Worm (Caenorhabditis elegans): ENCODE results near the gene set-1.

set-1 gene

DNA sequence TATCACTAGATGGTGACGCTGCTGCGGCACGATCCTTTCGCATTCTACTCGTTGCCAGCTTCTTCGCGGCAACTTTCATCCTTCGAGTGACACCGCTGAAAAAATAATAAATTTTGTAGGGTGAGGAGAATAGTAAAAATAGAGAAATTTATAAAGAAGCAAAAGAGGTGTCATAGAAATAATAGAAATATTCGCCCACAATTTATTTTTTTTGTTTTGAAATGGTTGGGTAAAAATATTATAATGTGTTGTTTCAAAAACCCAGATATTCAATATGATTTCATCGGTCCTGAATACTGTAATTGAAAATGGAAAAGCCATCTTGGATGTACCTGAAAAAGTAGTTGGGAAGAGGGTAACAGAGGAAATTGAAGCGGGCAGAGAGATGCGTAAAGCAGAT lies at the start of gene set-1:
TSS of gene set-1 (minus strand) at position 101 of the 400 bp plus-strand sequence.
- TF ChIP-seq unc-62 (GFP tag; optimal IDR thresholded peaks at IDR 0.05) = no peak

ce11 chrIII:6500032-6500564 lies 47.9 kb upstream of the set-1 start, which contains the start of gene F23F12.3:
TSS of gene F23F12.3 (plus strand) at chrIII:6500514.
- TF ChIP-seq unc-62 (GFP tag; optimal IDR thresholded peaks at IDR 0.05) = no peak

DNA sequence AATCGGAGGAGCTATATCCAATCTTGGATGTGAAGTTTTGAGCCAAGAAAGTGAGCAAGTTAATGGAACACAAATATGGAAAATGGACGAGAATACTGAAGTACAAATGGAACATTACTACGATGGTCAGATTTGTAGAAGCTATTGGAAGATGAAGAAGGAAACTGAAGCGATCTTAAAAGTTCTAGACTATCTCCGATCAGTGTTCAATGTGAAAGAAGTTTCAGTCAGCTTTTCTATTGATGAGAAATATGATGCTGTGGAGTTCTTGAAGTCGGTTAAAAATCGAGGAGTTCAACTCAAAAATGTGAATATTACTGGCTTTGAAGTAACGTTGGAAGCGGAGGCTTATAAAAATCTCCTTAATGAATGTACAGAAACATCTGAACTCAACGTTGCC lies 46.9 kb upstream of the set-1 start:
- no peak for TF ChIP-seq unc-62 (GFP tag; optimal IDR thresholded peaks at IDR 0.05)

DNA sequence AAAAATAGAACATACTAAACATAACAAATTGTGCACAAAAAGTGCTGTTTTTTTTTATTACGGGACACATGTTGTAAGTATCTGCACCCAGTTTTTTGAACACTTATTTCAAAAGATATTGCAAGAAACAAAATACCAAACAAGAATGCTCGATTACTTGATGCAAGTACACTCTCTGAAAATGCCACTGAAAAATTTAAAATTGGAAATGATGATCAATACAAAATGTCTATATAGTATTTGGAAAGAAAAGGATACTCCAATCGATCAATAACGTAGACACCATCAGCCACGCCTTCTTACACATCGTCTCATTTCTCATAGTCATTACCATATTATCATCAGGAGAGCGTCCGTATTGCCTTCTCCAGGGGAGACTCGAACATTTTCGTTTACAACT lies 46.0 kb upstream of the set-1 start, which contains the start of gene sdz-15:
TSS of gene sdz-15 (plus strand) at position 301 of the 400 bp plus-strand sequence.
- TF ChIP-seq unc-62 (GFP tag; optimal IDR thresholded peaks at IDR 0.05) = no peak

DNA sequence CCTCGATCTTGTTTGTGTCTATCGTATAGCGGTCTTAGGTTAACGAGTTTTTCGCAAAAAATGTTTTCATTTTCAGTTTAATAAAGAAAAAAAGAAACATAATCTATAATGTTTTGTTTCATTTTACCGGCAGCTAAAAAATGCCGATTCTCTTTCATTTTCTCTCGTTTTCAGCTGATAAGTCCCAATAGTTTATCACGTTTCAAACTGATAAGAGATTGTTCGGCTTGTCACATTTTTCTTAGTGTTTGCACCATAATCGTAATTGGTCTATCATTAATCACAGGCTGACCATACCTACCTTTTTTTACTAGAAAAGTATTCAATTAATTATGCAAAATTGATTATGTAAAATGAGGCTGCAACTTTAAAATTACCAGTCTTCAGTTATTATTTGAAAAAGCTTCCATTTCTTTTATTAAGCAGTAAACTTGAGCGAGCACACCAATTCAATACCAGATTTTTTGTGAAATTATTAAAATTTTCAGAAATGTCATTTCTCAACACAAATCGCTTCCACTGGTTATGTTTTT lies 43.1 kb upstream of the set-1 start, which contains the start of gene F23F12.13:
TSS of gene F23F12.13 (plus strand) at position 483 of the 533 bp plus-strand sequence.
- no peak for TF ChIP-seq unc-62 (GFP tag; optimal IDR thresholded peaks at IDR 0.05)

ce11 chrIII:6492807-6493206 lies 40.6 kb upstream of the set-1 start, which contains the start of gene srb-11:
TSS of gene srb-11 (minus strand) at chrIII:6492907.
- TF ChIP-seq unc-62 (GFP tag; optimal IDR thresholded peaks at IDR 0.05) = no peak

DNA sequence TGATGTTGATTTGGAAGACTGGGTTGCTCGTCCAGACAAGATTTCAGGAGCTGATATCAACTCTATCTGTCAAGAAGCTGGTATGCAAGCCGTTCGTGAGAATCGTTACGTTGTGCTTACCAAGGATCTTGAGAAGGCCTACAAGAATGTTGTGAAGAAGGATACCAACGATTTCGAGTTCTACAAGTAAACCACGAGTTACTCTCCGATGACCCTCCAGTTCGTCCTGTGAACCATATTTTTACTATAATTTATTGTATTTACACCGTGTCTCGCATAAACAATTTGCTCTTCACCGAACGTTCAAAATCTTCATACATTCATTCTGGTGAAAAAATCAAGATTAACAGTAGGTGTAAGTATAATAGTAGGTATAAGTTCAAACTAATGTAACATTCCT lies 38.8 kb upstream of the set-1 start:
- TF ChIP-seq unc-62 (GFP tag; optimal IDR thresholded peaks at IDR 0.05) = no peak

ce11 chrIII:6489493-6489892 lies 37.3 kb upstream of the set-1 start, which contains the start of gene rpt-3:
TSS of gene rpt-3 (plus strand) at chrIII:6489793.
- no peak for TF ChIP-seq unc-62 (GFP tag; optimal IDR thresholded peaks at IDR 0.05)

DNA sequence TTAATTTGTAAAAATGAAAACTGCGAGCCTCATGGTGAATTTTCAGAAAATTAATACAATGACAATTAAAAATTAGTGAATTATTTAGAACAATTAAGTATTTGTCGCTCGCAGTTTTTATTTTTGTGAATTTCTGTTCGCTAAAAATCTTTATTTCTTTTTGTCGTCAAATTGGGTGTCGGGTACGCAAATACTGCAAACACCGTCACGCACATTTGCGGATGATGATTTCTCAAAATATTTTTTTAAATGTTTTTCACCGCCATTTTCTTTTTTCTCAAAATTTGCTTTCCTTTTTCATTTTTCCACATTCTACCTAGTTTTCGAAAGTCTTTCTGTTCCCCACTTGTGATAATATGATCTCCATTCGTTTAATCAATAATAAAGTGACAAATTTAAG lies 36.7 kb upstream of the set-1 start:
- TF ChIP-seq unc-62 (GFP tag; optimal IDR thresholded peaks at IDR 0.05) = no peak

DNA sequence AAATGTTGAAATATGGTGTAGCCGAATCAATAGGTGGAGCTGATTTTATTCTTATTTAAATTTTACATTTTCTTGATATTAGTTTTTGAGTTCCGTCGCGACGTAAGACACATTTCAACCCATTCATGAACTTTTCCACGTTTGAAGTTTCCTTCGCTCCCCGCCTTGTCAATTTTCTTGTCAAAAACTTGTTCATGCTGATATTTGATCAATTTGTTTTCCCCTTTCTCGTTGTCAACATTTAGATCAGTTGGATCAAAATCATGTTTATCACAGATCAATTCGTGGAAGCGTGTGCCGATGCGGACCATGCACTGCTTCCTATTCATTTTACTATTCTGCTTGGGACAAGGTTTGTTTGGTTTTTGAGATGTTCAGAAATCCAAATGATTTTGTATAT lies 30.7 kb upstream of the set-1 start, which contains the start of gene chtb-2:
TSS of gene chtb-2 (plus strand) at position 301 of the 400 bp plus-strand sequence.
- no peak for TF ChIP-seq unc-62 (GFP tag; optimal IDR thresholded peaks at IDR 0.05)

ce11 chrIII:6479439-6479838 lies 27.3 kb upstream of the set-1 start:
- TF ChIP-seq unc-62 (GFP tag; optimal IDR thresholded peaks at IDR 0.05) = no peak

ce11 chrIII:6478256-6479004 lies 26.3 kb upstream of the set-1 start, which contains the start of gene zip-8:
TSS of gene zip-8 (plus strand) at chrIII:6478955.
- TF ChIP-seq unc-62 (GFP tag; optimal IDR thresholded peaks at IDR 0.05) = no peak

ce11 chrIII:6476380-6476779 lies 24.2 kb upstream of the set-1 start:
- TF ChIP-seq unc-62 (GFP tag; optimal IDR thresholded peaks at IDR 0.05) = no peak

ce11 chrIII:6471451-6471850 lies 19.3 kb upstream of the set-1 start, which contains the start of gene wht-6:
TSS of gene wht-6 (plus strand) at chrIII:6471751.
- no peak for TF ChIP-seq unc-62 (GFP tag; optimal IDR thresholded peaks at IDR 0.05)

ce11 chrIII:6467005-6467404 lies 14.8 kb upstream of the set-1 start, which contains the start of gene T26A5.2:
TSS of gene T26A5.2 (plus strand) at chrIII:6467305.
- TF ChIP-seq unc-62 (GFP tag; optimal IDR thresholded peaks at IDR 0.05) = no peak

DNA sequence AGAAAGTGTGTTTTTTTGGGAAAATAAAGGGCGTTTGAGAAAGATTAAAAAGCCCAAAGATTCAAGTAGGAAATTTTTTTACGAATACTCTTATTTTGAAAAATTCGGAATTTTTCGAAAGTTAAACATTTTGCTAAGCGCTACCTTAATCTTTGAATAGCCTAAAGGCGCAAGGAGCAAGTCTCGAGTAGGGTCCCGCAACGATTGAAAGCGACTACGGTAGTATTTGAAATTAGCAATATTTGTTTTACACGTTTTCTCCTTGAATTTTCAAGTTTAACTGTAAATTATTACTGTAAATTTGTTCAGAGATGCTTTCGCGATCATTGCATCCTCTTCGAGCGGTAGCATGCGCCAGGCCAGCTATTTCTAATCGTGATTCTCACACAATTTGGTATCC lies 12.7 kb upstream of the set-1 start, which contains the start of gene nduf-2.2:
TSS of gene nduf-2.2 (plus strand) at position 310 of the 400 bp plus-strand sequence.
- TF ChIP-seq unc-62 (GFP tag; optimal IDR thresholded peaks at IDR 0.05) = no peak
